Fruit fly (Drosophila melanogaster): ENCODE results near the gene by.

Gene by

dm6 chr3R:9527907-9528842 lies 4.6 kb downstream of the by start (continued):
- TF ChIP-seq bsh (GFP tag; optimal IDR thresholded peaks at IDR 0.05): peak; percentile 41 to 73
- TF ChIP-seq luna (GFP tag; optimal IDR thresholded peaks at IDR 0.05): peak; percentile 93
- peak; percentile 59 for TF ChIP-seq CG1024 (GFP tag; IDR thresholded peaks at IDR 0.05)
- peak; percentile 87 for TF ChIP-seq PHDP (tag; optimal IDR thresholded peaks at IDR 0.05)
- TF ChIP-seq CG11247 (GFP tag; IDR thresholded peaks at IDR 0.05): peak; percentile 93
- peak; percentile 82 for TF ChIP-seq klu (GFP tag; IDR thresholded peaks at IDR 0.05)
- peak; percentile 26 for TF ChIP-seq CG14965 (GFP tag; optimal IDR thresholded peaks at IDR 0.05; ENCODE audit: borderline replicate concordance)
- TF ChIP-seq wdn (GFP tag; IDR thresholded peaks at IDR 0.05): peak; percentile 91
- no peak for TF ChIP-seq Elba2 (GFP tag; optimal IDR thresholded peaks at IDR 0.05)
- TF ChIP-seq chm (GFP tag; IDR thresholded peaks at IDR 0.05): peak; percentile 90
- no peak for TF ChIP-seq CG14860 (GFP tag; IDR thresholded peaks at IDR 0.05; ENCODE audit: partially characterized antibody)
- peak; percentile 86 for TF ChIP-seq NK7.1 (GFP tag; optimal IDR thresholded peaks at IDR 0.05)
- peak; percentile 90 for TF ChIP-seq CG6175 (GFP tag; IDR thresholded peaks at IDR 0.05)
- no peak for TF ChIP-seq pan (optimal IDR thresholded peaks at IDR 0.05)
- TF ChIP-seq pan (GFP tag; optimal IDR thresholded peaks at IDR 0.05 in 1 of 2, IDR thresholded peaks at IDR 0.05 in 1 of 2): peak in 1 of 2 experiments; percentile 94
- TF ChIP-seq Camta (GFP tag; optimal IDR thresholded peaks at IDR 0.05): peak; percentile 77
- TF ChIP-seq Hr51 (GFP tag; optimal IDR thresholded peaks at IDR 0.05): peak in 1 of 2 experiments; percentile 65
- peak; percentile 80 for TF ChIP-seq CG12219 (GFP tag; optimal IDR thresholded peaks at IDR 0.05)
- peak; percentile 73 for TF ChIP-seq CG12942 (GFP tag; optimal IDR thresholded peaks at IDR 0.05)
- TF ChIP-seq CG3847 (GFP tag; IDR thresholded peaks at IDR 0.05): peak; percentile 76
- TF ChIP-seq CG3407 (GFP tag; optimal IDR thresholded peaks at IDR 0.05): no peak
- TF ChIP-seq CG16815 (GFP tag; optimal IDR thresholded peaks at IDR 0.05): peak; percentile 52
- peak; percentile 55 for TF ChIP-seq Mes4 (GFP tag; optimal IDR thresholded peaks at IDR 0.05)
- TF ChIP-seq CG13123 (GFP tag; optimal IDR thresholded peaks at IDR 0.05): peak; percentile 48
- TF ChIP-seq CG10209 (GFP tag; optimal IDR thresholded peaks at IDR 0.05): peak; percentile 73
- TF ChIP-seq sima (GFP tag; optimal IDR thresholded peaks at IDR 0.05): peak; percentile 63
- TF ChIP-seq Asciz (GFP tag; optimal IDR thresholded peaks at IDR 0.05): peak; percentile 83
- TF ChIP-seq CHES-1-like (GFP tag; optimal IDR thresholded peaks at IDR 0.05): peak; percentile 90
- peak; percentile 94 for TF ChIP-seq zfh2 (GFP tag; optimal IDR thresholded peaks at IDR 0.05)
- peak; percentile 69 for TF ChIP-seq tx (GFP tag; optimal IDR thresholded peaks at IDR 0.05)
- peak; percentile 87; the same call in 2 of the 3 replicates for TF ChIP-seq so (GFP tag; IDR thresholded peaks at IDR 0.05)
- TF ChIP-seq bowl (GFP tag; IDR thresholded peaks at IDR 0.05): peak; percentile 68; the same call in 1 of the 2 replicates
- TF ChIP-seq Doc3 (GFP tag; IDR thresholded peaks at IDR 0.05; ENCODE audit: partially characterized antibody): no peak
- peak; percentile 77 for TF ChIP-seq nmo (GFP tag; optimal IDR thresholded peaks at IDR 0.05)
- TF ChIP-seq CG15601 (tag; optimal IDR thresholded peaks at IDR 0.05): no peak
- peak; percentile 73 for TF ChIP-seq Hmx (GFP tag; optimal IDR thresholded peaks at IDR 0.05)
- peak; percentile 95 for TF ChIP-seq Fer1 (GFP tag; optimal IDR thresholded peaks at IDR 0.05)
- TF ChIP-seq corto (GFP tag; optimal IDR thresholded peaks at IDR 0.05): peak; percentile 96
- TF ChIP-seq Stat92E (GFP tag; optimal IDR thresholded peaks at IDR 0.05): no peak
- TF ChIP-seq CG2120 (GFP tag; optimal IDR thresholded peaks at IDR 0.05): peak; percentile 91
- peak; percentile 87 for TF ChIP-seq org-1 (GFP tag; optimal IDR thresholded peaks at IDR 0.05)
- no peak for TF ChIP-seq lola (GFP tag; optimal IDR thresholded peaks at IDR 0.05)
- peak; percentile 58 for TF ChIP-seq Sry-δ (GFP tag; optimal IDR thresholded peaks at IDR 0.05)
- no peak for TF ChIP-seq HLHmδ (GFP tag; optimal IDR thresholded peaks at IDR 0.05)
- peak in 1 of 2 experiments; percentile 18 for TF ChIP-seq Hr78 (GFP tag; optimal IDR thresholded peaks at IDR 0.05)
- TF ChIP-seq eyg (GFP tag; optimal IDR thresholded peaks at IDR 0.05): peak; percentile 90
- peak; percentile 70 for TF ChIP-seq en (GFP tag; optimal IDR thresholded peaks at IDR 0.05)
